Fruit fly (Drosophila melanogaster) whole organism, wandering third instar larva: ENCODE measurements around the gene CG33181.

Experiments used
- Abd-B ChIP-seq: fragments of >200 bp; optimal IDR thresholded peaks from 2 replicates; lab custom pipeline; 2017; ENCODE audit warnings: missing biosample characterization, missing genetic modification characterization
- CG32264 ChIP-seq: fragments of 200-800 bp; sonication (Bioruptor generic); optimal IDR thresholded peaks from 2 replicates; lab custom pipeline; 2016; ENCODE audit warnings: missing biosample characterization, missing genetic modification characterization
- CG9705 ChIP-seq: fragments of 200-800 bp; sonication (Bioruptor generic); optimal IDR thresholded peaks from 2 replicates; lab custom pipeline; 2018; ENCODE audit warnings: missing biosample characterization, mild to moderate bottlenecking, missing genetic modification characterization
- Dfd ChIP-seq: fragments of >200 bp; optimal IDR thresholded peaks from 2 replicates; lab custom pipeline; 2017; ENCODE audit warnings: missing biosample characterization, missing genetic modification characterization
- Dif ChIP-seq: fragments of 200-275, 200-300 bp; sonication (Bioruptor generic); optimal IDR thresholded peaks from 2 replicates; lab custom pipeline; 2018; ENCODE audit warnings: missing biosample characterization, missing genetic modification characterization; ENCODE audit not compliant: partially characterized antibody
- GATAd ChIP-seq: sonication (Bioruptor generic); optimal IDR thresholded peaks from 2 replicates; lab custom pipeline; 2016; ENCODE audit warnings: missing biosample characterization, missing genetic modification characterization
- HLH106 ChIP-seq: fragments of 200-800 bp; optimal IDR thresholded peaks from 3 replicates; lab custom pipeline; 2019; ENCODE audit warnings: missing biosample characterization, mild to moderate bottlenecking, missing genetic modification characterization, moderate library complexity
- Hnf4 ChIP-seq: fragments of 200-800 bp; sonication (Bioruptor generic); optimal IDR thresholded peaks from 2 replicates; lab custom pipeline; 2016; ENCODE audit warnings: missing biosample characterization, mild to moderate bottlenecking, missing genetic modification characterization
- Hr78 ChIP-seq: fragments of >200 bp; optimal IDR thresholded peaks from 2 replicates; lab custom pipeline; 2017; ENCODE audit warnings: missing biosample characterization, missing genetic modification characterization
- Hr83 ChIP-seq: fragments of 200-300 bp; sonication (Bioruptor generic); optimal IDR thresholded peaks from 2 replicates; lab custom pipeline; 2016; ENCODE audit warnings: missing biosample characterization, mild to moderate bottlenecking, missing genetic modification characterization, moderate library complexity; ENCODE audit not compliant: poor library complexity, severe bottlenecking
- Mio ChIP-seq: sonication (Bioruptor generic); optimal IDR thresholded peaks from 2 replicates; lab custom pipeline; 2016; ENCODE audit warnings: missing biosample characterization, missing genetic modification characterization
- Myc ChIP-seq: fragments of >200 bp; optimal IDR thresholded peaks from 2 replicates; lab custom pipeline; 2017
- N ChIP-seq: fragments of >200 bp; optimal IDR thresholded peaks from 2 replicates; lab custom pipeline; 2018; ENCODE audit warnings: missing biosample characterization, missing external identifiers, missing genetic modification characterization
- OdsH ChIP-seq: fragments of 200-800 bp; sonication (Bioruptor generic); optimal IDR thresholded peaks from 2 replicates; lab custom pipeline; 2016; ENCODE audit warnings: missing biosample characterization, mild to moderate bottlenecking, missing genetic modification characterization
- Rel ChIP-seq, 2 experiments: fragments of 200-800 bp; sonication (Bioruptor generic) in 1 of 2; optimal IDR thresholded peaks; 2 replicates in 1 of 2; 3 replicates in 1 of 2; lab custom pipeline; 2016 to 2019; ENCODE audit warnings: mild to moderate bottlenecking in 2 of 2, missing biosample characterization in 2 of 2, missing genetic modification characterization in 2 of 2, moderate library complexity in 1 of 2
- Sp1 ChIP-seq: fragments of 200-800 bp; sonication (Bioruptor generic); optimal IDR thresholded peaks from 3 replicates; lab custom pipeline; 2019; ENCODE audit warnings: missing biosample characterization, mild to moderate bottlenecking, missing genetic modification characterization, moderate library complexity
- Vsx2 ChIP-seq: fragments of 200-300, 225-300 bp; sonication (Bioruptor generic); optimal IDR thresholded peaks from 2 replicates; lab custom pipeline; 2018; ENCODE audit warnings: missing biosample characterization, missing genetic modification characterization; ENCODE audit not compliant: partially characterized antibody
- br ChIP-seq: fragments of 200-800 bp; sonication (Bioruptor generic); optimal IDR thresholded peaks from 2 replicates; lab custom pipeline; 2016; ENCODE audit warnings: missing biosample characterization, missing genetic modification characterization
- brk ChIP-seq: fragments of 200-800 bp; sonication (Bioruptor generic); optimal IDR thresholded peaks from 2 replicates; lab custom pipeline; 2016; ENCODE audit warnings: missing biosample characterization, mild to moderate bottlenecking, missing genetic modification characterization
- dl ChIP-seq, 2 experiments: fragments of 175-275, 200-275 bp in 1 of 2; fragments of 200-275 bp in 1 of 2; sonication (Bioruptor generic); optimal IDR thresholded peaks; lab custom pipeline; 2018; ENCODE audit warnings: mild to moderate bottlenecking in 2 of 2, missing biosample characterization in 2 of 2, missing genetic modification characterization in 2 of 2, moderate library complexity in 2 of 2; ENCODE audit not compliant: partially characterized antibody in 2 of 2, insufficient read depth in 1 of 2
- dmrt93B ChIP-seq: fragments of 200-800 bp; sonication (Bioruptor generic); optimal IDR thresholded peaks from 2 replicates; lab custom pipeline; 2018; ENCODE audit warnings: missing biosample characterization, mild to moderate bottlenecking, missing genetic modification characterization
- dsf ChIP-seq: sonication (Bioruptor generic); optimal IDR thresholded peaks from 2 replicates; lab custom pipeline; 2016; ENCODE audit warnings: missing biosample characterization, missing genetic modification characterization, borderline replicate concordance
- ey ChIP-seq: fragments of 200-800 bp; sonication (Bioruptor generic); optimal IDR thresholded peaks from 2 replicates; lab custom pipeline; 2016; ENCODE audit warnings: missing biosample characterization, missing genetic modification characterization
- foxo ChIP-seq, 2 experiments: fragments of 200-800 bp; sonication (Bioruptor generic); optimal IDR thresholded peaks; 2 replicates in 1 of 2; 3 replicates in 1 of 2; lab custom pipeline; 2016 to 2017; ENCODE audit warnings: missing biosample characterization in 2 of 2, missing genetic modification characterization in 2 of 2
- fru ChIP-seq: fragments of 200-800 bp; sonication (Bioruptor generic); optimal IDR thresholded peaks from 3 replicates; lab custom pipeline; 2016; ENCODE audit warnings: missing biosample characterization, mild to moderate bottlenecking, missing genetic modification characterization
- h ChIP-seq: fragments of 200-800 bp; sonication (Bioruptor generic); optimal IDR thresholded peaks from 3 replicates; lab custom pipeline; 2016; ENCODE audit warnings: missing biosample characterization, mild to moderate bottlenecking, missing genetic modification characterization
- jim ChIP-seq: fragments of 175-275, 200-325 bp; sonication (Bioruptor generic); optimal IDR thresholded peaks from 2 replicates; lab custom pipeline; 2016; ENCODE audit warnings: missing biosample characterization, mild to moderate bottlenecking, missing genetic modification characterization
- lola ChIP-seq: fragments of >200 bp; optimal IDR thresholded peaks from 2 replicates; lab custom pipeline; 2017; ENCODE audit warnings: missing biosample characterization, missing genetic modification characterization
- pan ChIP-seq: fragments of >200 bp; optimal IDR thresholded peaks from 2 replicates; lab custom pipeline; 2017
- psq ChIP-seq: fragments of 200-800 bp; sonication (Bioruptor generic); optimal IDR thresholded peaks from 3 replicates; lab custom pipeline; 2017; ENCODE audit warnings: missing biosample characterization, mild to moderate bottlenecking, missing genetic modification characterization, moderate library complexity
- rgr ChIP-seq: fragments of 200-800 bp; sonication (Bioruptor generic); optimal IDR thresholded peaks from 3 replicates; lab custom pipeline; 2016; ENCODE audit warnings: missing biosample characterization, mild to moderate bottlenecking, missing genetic modification characterization
- sage ChIP-seq: fragments of 200-800 bp; sonication (Bioruptor generic); optimal IDR thresholded peaks from 2 replicates; lab custom pipeline; 2016; ENCODE audit warnings: missing biosample characterization, mild to moderate bottlenecking, missing genetic modification characterization
- tai ChIP-seq: sonication (Bioruptor generic); optimal IDR thresholded peaks from 2 replicates; lab custom pipeline; 2016; ENCODE audit warnings: missing biosample characterization, missing genetic modification characterization
- usp ChIP-seq: fragments of >200 bp; optimal IDR thresholded peaks from 2 replicates; lab custom pipeline; 2017; ENCODE audit warnings: missing biosample characterization, missing genetic modification characterization
- woc ChIP-seq: sonication (Bioruptor generic); optimal IDR thresholded peaks from 2 replicates; lab custom pipeline; 2016; ENCODE audit warnings: missing biosample characterization, mild to moderate bottlenecking, missing genetic modification characterization

CG33181 gene

DNA sequence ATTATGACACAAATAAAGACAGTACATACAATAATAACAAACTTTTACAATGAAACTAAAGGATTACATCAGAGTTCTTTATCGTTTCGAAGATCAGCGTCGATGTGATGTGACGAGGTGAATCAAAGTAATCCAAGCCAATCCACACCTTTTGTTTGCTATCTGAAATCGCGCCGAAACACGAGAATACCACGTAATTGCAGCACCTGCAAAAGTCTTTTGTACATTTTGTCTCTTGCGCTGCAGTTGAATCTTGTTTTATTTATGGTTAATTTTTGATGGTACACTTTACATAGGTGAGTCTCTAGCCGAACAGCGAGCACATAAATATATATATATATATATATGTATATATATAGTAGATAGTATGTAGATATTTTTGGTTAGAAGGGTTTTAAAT, 4.4 kb upstream of the CG33181 start:
- TF ChIP-seq sage (no peak), fru (GFP tag; lab: Kevin White, UChicago) (no peak), pan (lab: Kevin White, UChicago) (no peak), Myc (no peak), ey (no peak), dsf (no peak), GATAd (GFP tag; lab: Kevin White, UChicago) (no peak), foxo (GFP tag; optimal IDR thresholded peaks at IDR 0.05; lab: Kevin White, UChicago) (no peak), rgr (GFP tag; lab: Kevin White, UChicago) (no peak), Vsx2 (GFP tag; lab: Kevin White, UChicago) (no peak), CG32264 (GFP tag; lab: Kevin White, UChicago) (no peak), tai (GFP tag; lab: Kevin White, UChicago) (no peak), Hr78 (GFP tag; lab: Kevin White, UChicago) (no peak), h (no peak)

DNA sequence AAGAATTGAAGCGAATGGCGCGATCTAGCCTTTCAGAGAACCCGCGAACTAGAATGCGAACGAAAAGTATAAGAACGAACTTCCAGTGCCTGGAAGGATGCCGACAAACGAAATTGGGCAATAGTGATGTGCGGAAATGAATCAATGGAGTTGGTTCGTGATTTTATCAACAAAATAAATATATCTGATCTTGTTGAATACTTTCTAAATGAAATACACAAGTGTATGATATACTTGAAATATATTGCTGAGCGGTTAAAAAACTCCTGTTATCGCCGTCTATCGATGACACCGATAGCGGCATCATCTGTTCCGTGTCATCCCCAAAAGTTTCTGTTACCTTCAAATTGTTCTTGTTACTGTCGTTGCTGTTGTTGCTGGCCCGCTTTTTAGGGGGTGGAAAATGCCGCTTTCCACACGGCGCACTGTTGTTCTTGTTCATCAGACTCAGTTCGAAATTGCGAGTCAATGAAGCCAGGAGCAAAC, 380 bp downstream of the CG33181 start, which contains the start of gene otu:
TSS of gene otu (minus strand) at position 51 of the 486 bp plus-strand sequence.
- TF ChIP-seq usp (GFP tag; lab: Kevin White, UChicago) (no peak), OdsH (GFP tag; lab: Kevin White, UChicago) (no peak), Abd-B (no peak), woc (GFP tag; lab: Kevin White, UChicago) (no peak), CG9705 (no peak), Mio (no peak), sage (no peak), GATAd (GFP tag; lab: Kevin White, UChicago) (no peak), Dfd (no peak), foxo (GFP tag; optimal IDR thresholded peaks at IDR 0.05; lab: Kevin White, UChicago) (no peak), brk (GFP tag; lab: Kevin White, UChicago) (no peak), Rel (GFP tag; optimal IDR thresholded peaks at IDR 0.05; lab: Kevin White, UChicago) (no peak), Rel (tag; optimal IDR thresholded peaks at IDR 0.05; lab: Kevin White, UChicago) (no peak), dl (GFP tag; optimal IDR thresholded peaks at IDR 0.05; lab: Kevin White, UChicago; ENCODE audit: insufficient read depth in 1 of 2, partially characterized antibody in 2 of 2) (no peak), dmrt93B (no peak), fru (GFP tag; lab: Kevin White, UChicago) (no peak), dsf (no peak), h (no peak)
- TF ChIP-seq, all 38 proteins: peak for 0

DNA sequence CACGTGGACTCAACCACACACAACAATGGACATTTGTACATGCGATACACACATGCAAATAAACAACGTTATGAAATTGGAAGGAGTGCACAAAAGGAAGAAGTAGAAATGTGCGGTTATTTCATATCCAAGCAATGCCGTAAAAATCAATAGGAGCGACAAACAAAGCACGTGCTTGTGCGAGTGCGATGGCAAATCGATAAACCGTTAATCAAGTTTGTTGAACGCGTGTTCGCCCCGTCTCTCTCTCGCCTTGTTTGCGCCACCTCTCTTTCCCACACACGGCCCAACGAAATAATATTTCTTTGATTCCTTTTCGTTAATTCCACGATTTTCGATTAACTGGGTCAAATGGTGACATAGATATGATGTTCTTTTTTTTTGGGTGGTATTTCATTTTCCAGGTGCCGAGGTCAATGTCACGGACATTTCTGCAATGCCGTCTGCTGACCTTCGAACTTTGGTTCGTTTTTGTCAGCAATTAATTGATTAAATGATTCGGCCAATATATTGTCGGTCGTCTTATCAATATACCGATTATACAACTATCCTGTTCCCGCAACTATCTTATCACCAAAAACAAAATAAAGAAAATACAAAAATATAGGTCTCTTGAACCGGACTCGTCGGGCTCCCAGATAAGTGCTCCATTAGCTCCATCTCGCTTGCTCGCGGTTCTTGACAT, 1.3 kb downstream of the CG33181 start:
- TF ChIP-seq sage (no peak), Hnf4 (GFP tag; lab: Kevin White, UChicago) (no peak), Mio (no peak), CG32264 (GFP tag; lab: Kevin White, UChicago) (no peak), lola (no peak), jim (no peak), Vsx2 (GFP tag; lab: Kevin White, UChicago) (no peak), Myc (no peak), Hr78 (GFP tag; lab: Kevin White, UChicago) (no peak), rgr (GFP tag; lab: Kevin White, UChicago) (no peak), Dif (GFP tag; lab: Kevin White, UChicago) (no peak), dl (GFP tag; optimal IDR thresholded peaks at IDR 0.05; lab: Kevin White, UChicago; ENCODE audit: insufficient read depth in 1 of 2, partially characterized antibody in 2 of 2) (no peak), usp (GFP tag; lab: Kevin White, UChicago) (no peak), Sp1 (GFP tag; lab: Kevin White, UChicago) (no peak), psq (no peak), Hr83 (GFP tag; lab: Kevin White, UChicago) (no peak), Abd-B (no peak), OdsH (GFP tag; lab: Kevin White, UChicago) (no peak)
- TF ChIP-seq, all 38 proteins: peak for 0

DNA sequence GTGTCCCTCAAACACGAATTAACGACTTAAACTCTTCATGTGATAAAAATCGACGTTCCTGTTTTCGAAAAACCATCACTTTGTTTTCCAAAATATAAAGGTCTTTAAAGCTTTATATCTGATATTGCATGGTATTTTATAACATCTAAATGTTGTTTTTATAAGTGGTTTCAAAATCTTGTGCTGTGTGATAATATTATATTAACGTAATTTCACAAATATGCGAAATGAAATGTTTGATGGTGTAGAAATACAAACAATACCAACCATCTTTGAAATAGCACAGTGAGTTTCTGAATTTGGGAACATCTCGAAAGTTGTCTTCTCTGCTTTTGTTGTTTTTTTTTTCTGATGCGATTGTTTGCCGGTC, 1.8 kb downstream of the CG33181 start:
- peak; percentile 16 for TF ChIP-seq rgr (GFP tag; lab: Kevin White, UChicago)
- TF ChIP-seq usp (GFP tag; lab: Kevin White, UChicago), result no peak
- no peak for TF ChIP-seq N (GFP tag; lab: Kevin White, UChicago)
- TF ChIP-seq br (GFP tag; lab: Kevin White, UChicago), result no peak
- TF ChIP-seq sage, result no peak
- TF ChIP-seq Sp1 (GFP tag; lab: Kevin White, UChicago), result peak; percentile 39
- peak; percentile 29 for TF ChIP-seq dmrt93B
- TF ChIP-seq CG9705, result no peak
- no peak for TF ChIP-seq OdsH (GFP tag; lab: Kevin White, UChicago)
- peak; percentile 17 for TF ChIP-seq h
- TF ChIP-seq foxo (GFP tag; optimal IDR thresholded peaks at IDR 0.05; lab: Kevin White, UChicago), result peak in 1 of 2 experiments; percentile 16
- TF ChIP-seq ey, result peak; percentile 25
- no peak for TF ChIP-seq CG32264 (GFP tag; lab: Kevin White, UChicago)
- TF ChIP-seq brk (GFP tag; lab: Kevin White, UChicago), result no peak
- TF ChIP-seq fru (GFP tag; lab: Kevin White, UChicago), result peak; percentile 39
- no peak for TF ChIP-seq lola
- peak; percentile 40 for TF ChIP-seq woc (GFP tag; lab: Kevin White, UChicago)
- peak; percentile 65 for TF ChIP-seq HLH106 (tag; lab: Kevin White, UChicago)
